Worm (Caenorhabditis elegans) whole organism, mixed stage, embryonic: ENCODE data around the gene ets-7.

Experiments used
- elt-1 ChIP-seq: sonication (generic microtip); optimal IDR thresholded peaks from 2 replicates; lab custom pipeline; 2017; ENCODE audit warnings: missing genetic modification characterization, mild to moderate bottlenecking, missing compliant biosample characterization, antibody characterized with exemption, moderate library complexity, borderline replicate concordance; ENCODE audit not compliant: insufficient read depth
- nhr-28 ChIP-seq: fragments of 150-350 bp; optimal IDR thresholded peaks from 2 replicates; lab custom pipeline; 2014; ENCODE audit warnings: missing biosample characterization, missing genetic modification characterization
- pha-4 ChIP-seq: fragments of 150-350 bp; optimal IDR thresholded peaks from 2 replicates; lab custom pipeline; 2018; ENCODE audit warnings: missing biosample characterization, missing genetic modification reagents, missing genetic modification characterization
- ztf-11 ChIP-seq: fragments of 150-350 bp; optimal IDR thresholded peaks from 2 replicates; lab custom pipeline; 2014; ENCODE audit warnings: missing biosample characterization, missing genetic modification characterization

- no peak for TF ChIP-seq ztf-11 (tag; lab: Kevin White, UChicago)
- TF ChIP-seq nhr-28 (tag; lab: Kevin White, UChicago) = no peak
- TF ChIP-seq elt-1 (tag; lab: Kevin White, UChicago) = no peak
- no peak for TF ChIP-seq pha-4 (tag; lab: Kevin White, UChicago)
Measured at ce11 chrV:7548017-7548416, 10.6 kb downstream of the ets-7 start.
